Fruit fly (Drosophila melanogaster) whole organism, embryonic: ENCODE data around the gene CG7294.

Source experiments
- Abd-B ChIP-seq: fragments of 200-800 bp; sonication (Bioruptor generic); optimal IDR thresholded peaks from 2 replicates; lab custom pipeline; 2018; ENCODE audit warnings: missing biosample characterization, mild to moderate bottlenecking, missing genetic modification characterization, moderate library complexity
- CG10209 ChIP-seq: fragments of 200-800 bp; sonication (Bioruptor generic); optimal IDR thresholded peaks from 3 replicates; lab custom pipeline; 2017; ENCODE audit warnings: missing biosample characterization, mild to moderate bottlenecking, missing genetic modification characterization, missing genetic modification reagents
- CG11456 ChIP-seq: fragments of 200-800 bp; sonication (Bioruptor generic); IDR thresholded peaks from 3 replicates; pipeline ENCODE4 v1.3.6; 2022; ENCODE audit warnings: missing biosample characterization, missing genetic modification characterization
- CG11504 ChIP-seq: fragments of 200-800 bp; sonication (Bioruptor generic); optimal IDR thresholded peaks from 3 replicates; lab custom pipeline; 2019; ENCODE audit warnings: missing biosample characterization, mild to moderate bottlenecking, missing genetic modification characterization, moderate library complexity
- CG13296 ChIP-seq: fragments of 200-800 bp; sonication (Bioruptor generic); optimal IDR thresholded peaks from 3 replicates; lab custom pipeline; 2018; ENCODE audit warnings: missing biosample characterization, mild to moderate bottlenecking, missing genetic modification characterization
- CG1529 ChIP-seq: fragments of 200-800 bp; sonication (Bioruptor generic); optimal IDR thresholded peaks from 3 replicates; lab custom pipeline; 2018; ENCODE audit warnings: missing biosample characterization, missing genetic modification characterization
- CG15514 ChIP-seq: fragments of 200-800 bp; sonication (Bioruptor generic); optimal IDR thresholded peaks from 3 replicates; lab custom pipeline; 2017; ENCODE audit warnings: missing biosample characterization, missing genetic modification characterization, mild to moderate bottlenecking, moderate library complexity, missing genetic modification reagents
- CG17385 ChIP-seq: fragments of 200-800 bp; sonication (Bioruptor generic); optimal IDR thresholded peaks from 3 replicates; lab custom pipeline; 2018; ENCODE audit warnings: missing biosample characterization, mild to moderate bottlenecking, missing genetic modification characterization
- CG18262 ChIP-seq: fragments of 200-800 bp; optimal IDR thresholded peaks from 3 replicates; lab custom pipeline; 2019; ENCODE audit warnings: missing biosample characterization, mild to moderate bottlenecking, missing genetic modification characterization, moderate library complexity
- CG2120 ChIP-seq: fragments of 200-800 bp; sonication (Bioruptor generic); optimal IDR thresholded peaks from 3 replicates; lab custom pipeline; 2016; ENCODE audit warnings: missing biosample characterization, missing genetic modification characterization
- CG6813 ChIP-seq: fragments of 200-800 bp; sonication (Bioruptor generic); optimal IDR thresholded peaks from 2 replicates; lab custom pipeline; 2017; ENCODE audit warnings: missing biosample characterization, missing genetic modification characterization, mild to moderate bottlenecking, moderate library complexity, missing genetic modification reagents
- CG7271 ChIP-seq: fragments of 200-800 bp; sonication (Bioruptor generic); optimal IDR thresholded peaks from 2 replicates; lab custom pipeline; 2018; ENCODE audit warnings: missing biosample characterization, mild to moderate bottlenecking, missing genetic modification characterization, moderate library complexity
- CG7839 ChIP-seq: fragments of 200-800 bp; sonication (Bioruptor generic); optimal IDR thresholded peaks from 3 replicates; lab custom pipeline; 2018; ENCODE audit warnings: missing biosample characterization, mild to moderate bottlenecking, missing genetic modification characterization, moderate library complexity
- CG8290 ChIP-seq, 3 experiments: fragments of 200-800 bp; sonication (Bioruptor generic); optimal IDR thresholded peaks; 2 replicates each; lab custom pipeline; 2016 to 2019; ENCODE audit warnings: missing biosample characterization in 3 of 3, missing genetic modification characterization in 3 of 3, mild to moderate bottlenecking in 2 of 3, moderate library complexity in 1 of 3
- CG9437 ChIP-seq: fragments of 200-800 bp; sonication (Bioruptor generic); optimal IDR thresholded peaks from 2 replicates; lab custom pipeline; 2018; ENCODE audit warnings: missing biosample characterization, mild to moderate bottlenecking, missing genetic modification characterization
- CG9876 ChIP-seq: fragments of 200-800 bp; sonication (Bioruptor generic); optimal IDR thresholded peaks from 2 replicates; lab custom pipeline; 2016; ENCODE audit warnings: missing biosample characterization, missing genetic modification characterization
- CG9932 ChIP-seq: fragments of 200-800 bp; sonication (Bioruptor generic); IDR thresholded peaks from 2 replicates; pipeline ENCODE4 v1.3.6; 2022; ENCODE audit warnings: missing biosample characterization, missing genetic modification characterization
- Chrac-16 ChIP-seq: fragments of 200-800 bp; sonication (Bioruptor generic); optimal IDR thresholded peaks from 3 replicates; lab custom pipeline; 2016; ENCODE audit warnings: missing biosample characterization, missing genetic modification characterization
- D19A ChIP-seq: fragments of 200-800 bp; optimal IDR thresholded peaks from 3 replicates; lab custom pipeline; 2019; ENCODE audit warnings: missing biosample characterization, mild to moderate bottlenecking, missing genetic modification characterization, moderate library complexity
- D19B ChIP-seq: fragments of 200-800 bp; sonication (Bioruptor generic); optimal IDR thresholded peaks from 2 replicates; lab custom pipeline; 2017; ENCODE audit warnings: missing biosample characterization, mild to moderate bottlenecking, missing genetic modification characterization
- Hand ChIP-seq: fragments of 200-800 bp; sonication (Bioruptor generic); optimal IDR thresholded peaks from 2 replicates; lab custom pipeline; 2017; ENCODE audit warnings: mild to moderate bottlenecking, missing biosample characterization, missing genetic modification reagents, missing genetic modification characterization
- Hmx ChIP-seq: fragments of 200-800 bp; sonication (Bioruptor generic); optimal IDR thresholded peaks from 2 replicates; lab custom pipeline; 2016; ENCODE audit warnings: missing biosample characterization, missing genetic modification characterization
- Max ChIP-seq: fragments of 200-800 bp; sonication (Bioruptor generic); optimal IDR thresholded peaks from 2 replicates; lab custom pipeline; 2016; ENCODE audit warnings: missing biosample characterization, mild to moderate bottlenecking, missing genetic modification characterization
- Med ChIP-seq: fragments of 200-800 bp; sonication (Bioruptor generic); peaks from one replicate; lab custom pipeline; 2016; ENCODE audit warnings: missing biosample characterization, missing genetic modification characterization, mild to moderate bottlenecking, inconsistent platforms, moderate library complexity
- NFAT ChIP-seq: fragments of 200-800 bp; sonication (Bioruptor generic); IDR thresholded peaks from 2 replicates; pipeline ENCODE4 v1.3.6; 2022; ENCODE audit warnings: missing biosample characterization, missing genetic modification characterization
- ase ChIP-seq: fragments of 200-800 bp; sonication (Bioruptor generic); IDR thresholded peaks from 3 replicates; pipeline ENCODE4 v1.3.6; 2022; ENCODE audit warnings: missing biosample characterization, missing genetic modification characterization
- bcd ChIP-seq: fragments of 200-800 bp; sonication (Bioruptor generic); optimal IDR thresholded peaks from 2 replicates; lab custom pipeline; 2017; ENCODE audit warnings: missing biosample characterization, mild to moderate bottlenecking, missing genetic modification characterization
- chn ChIP-seq: fragments of 200-800 bp; sonication (Bioruptor generic); optimal IDR thresholded peaks from 2 replicates; lab custom pipeline; 2016; ENCODE audit warnings: missing biosample characterization, missing genetic modification characterization
- disco-r ChIP-seq: fragments of 200-800 bp; sonication (Bioruptor generic); optimal IDR thresholded peaks from 2 replicates; lab custom pipeline; 2016; ENCODE audit warnings: missing biosample characterization, missing genetic modification characterization
- dysf ChIP-seq: fragments of 200-800 bp; sonication (Bioruptor generic); IDR thresholded peaks from 3 replicates; pipeline ENCODE4 v1.3.6; 2022; ENCODE audit warnings: missing biosample characterization, missing genetic modification characterization
- ewg ChIP-seq: fragments of 200-800 bp; sonication (Bioruptor generic); optimal IDR thresholded peaks from 3 replicates; lab custom pipeline; 2017; ENCODE audit warnings: mild to moderate bottlenecking, missing biosample characterization, missing genetic modification reagents, missing genetic modification characterization
- fd96Cb ChIP-seq: fragments of 200-800 bp; sonication (Bioruptor generic); optimal IDR thresholded peaks from 2 replicates; lab custom pipeline; 2018; ENCODE audit warnings: missing biosample characterization, mild to moderate bottlenecking, missing genetic modification characterization, moderate library complexity
- gem ChIP-seq: fragments of 200-800 bp; sonication (Bioruptor generic); optimal IDR thresholded peaks from 2 replicates; lab custom pipeline; 2019; ENCODE audit warnings: missing biosample characterization, mild to moderate bottlenecking, missing genetic modification characterization, moderate library complexity
- grau ChIP-seq: fragments of 200-800 bp; optimal IDR thresholded peaks from 3 replicates; lab custom pipeline; 2019; ENCODE audit warnings: missing biosample characterization, mild to moderate bottlenecking, missing genetic modification characterization, moderate library complexity
- gro ChIP-seq: fragments of 200-800 bp; sonication (Bioruptor generic); optimal IDR thresholded peaks from 2 replicates; lab custom pipeline; 2016; ENCODE audit warnings: missing biosample characterization, missing genetic modification characterization
- jing ChIP-seq: fragments of 200-800 bp; sonication (Bioruptor generic); optimal IDR thresholded peaks from 2 replicates; lab custom pipeline; 2018; ENCODE audit warnings: missing biosample characterization, mild to moderate bottlenecking, missing genetic modification characterization
- lab ChIP-seq: fragments of 200-800 bp; sonication (Bioruptor generic); optimal IDR thresholded peaks from 3 replicates; lab custom pipeline; 2017; ENCODE audit warnings: missing biosample characterization, missing genetic modification characterization, mild to moderate bottlenecking, moderate library complexity, missing genetic modification reagents
- lilli ChIP-seq: fragments of 200-800 bp; sonication (Bioruptor generic); optimal IDR thresholded peaks from 3 replicates; lab custom pipeline; 2016; ENCODE audit warnings: missing biosample characterization, missing genetic modification characterization
- lola ChIP-seq, 3 experiments: fragments of >200 bp in 2 of 3; fragments of 200-800 bp in 1 of 3; sonication (Bioruptor generic) in 1 of 3; optimal IDR thresholded peaks; 2 replicates each; lab custom pipeline; 2017 to 2019; ENCODE audit warnings: missing biosample characterization in 3 of 3, missing genetic modification characterization in 3 of 3, mild to moderate bottlenecking in 1 of 3, moderate library complexity in 1 of 3
- lov ChIP-seq, 2 experiments: fragments of 200-800 bp in 1 of 2; fragments of >200 bp in 1 of 2; sonication (Bioruptor generic) in 1 of 2; IDR thresholded peaks in 1 of 2; optimal IDR thresholded peaks in 1 of 2; 2 replicates in 1 of 2; 3 replicates in 1 of 2; pipeline versions ENCODE4 v1.3.6 to Lab custom; 2017 to 2022; ENCODE audit warnings: missing biosample characterization in 1 of 2, missing genetic modification characterization in 1 of 2
- pho ChIP-seq: fragments of 200-800 bp; sonication (Bioruptor generic); optimal IDR thresholded peaks from 2 replicates; lab custom pipeline; 2016; ENCODE audit warnings: missing biosample characterization, missing genetic modification characterization
- salm ChIP-seq: fragments of 200-800 bp; sonication (Bioruptor generic); optimal IDR thresholded peaks from 2 replicates; lab custom pipeline; 2018; ENCODE audit warnings: missing biosample characterization, mild to moderate bottlenecking, missing genetic modification characterization
- sens ChIP-seq: fragments of 200-800 bp; sonication (Bioruptor generic); peaks from one replicate; lab custom pipeline; 2016; ENCODE audit warnings: missing biosample characterization, missing genetic modification characterization
- sisA ChIP-seq: fragments of 200-800 bp; sonication (Bioruptor generic); IDR thresholded peaks from 2 replicates; pipeline ENCODE4 v1.3.6; 2022; ENCODE audit warnings: missing biosample characterization, missing genetic modification characterization
- sob ChIP-seq: fragments of 200-800 bp; sonication (Bioruptor generic); IDR thresholded peaks from 2 replicates; pipeline ENCODE4 v1.3.6; 2022; ENCODE audit warnings: missing biosample characterization, missing genetic modification characterization
- stwl ChIP-seq: fragments of 200-800 bp; sonication (Bioruptor generic); optimal IDR thresholded peaks from 3 replicates; lab custom pipeline; 2018; ENCODE audit warnings: missing biosample characterization, mild to moderate bottlenecking, missing genetic modification characterization, moderate library complexity
- toy ChIP-seq: fragments of 200-800 bp; sonication (Bioruptor generic); IDR thresholded peaks from 2 replicates; pipeline ENCODE4 v1.3.6; 2022; ENCODE audit warnings: missing biosample characterization, missing genetic modification characterization
- vnd ChIP-seq: fragments of 200-800 bp; sonication (Bioruptor generic); IDR thresholded peaks from 3 replicates; pipeline ENCODE4 v1.3.6; 2022; ENCODE audit warnings: missing biosample characterization, missing genetic modification characterization; ENCODE audit not compliant: partially characterized antibody
- vvl ChIP-seq: fragments of 200-800 bp; sonication (Bioruptor generic); IDR thresholded peaks from 2 replicates; pipeline ENCODE4 v1.3.6; 2022; ENCODE audit warnings: missing biosample characterization, missing genetic modification characterization

The CG7294 gene

DNA sequence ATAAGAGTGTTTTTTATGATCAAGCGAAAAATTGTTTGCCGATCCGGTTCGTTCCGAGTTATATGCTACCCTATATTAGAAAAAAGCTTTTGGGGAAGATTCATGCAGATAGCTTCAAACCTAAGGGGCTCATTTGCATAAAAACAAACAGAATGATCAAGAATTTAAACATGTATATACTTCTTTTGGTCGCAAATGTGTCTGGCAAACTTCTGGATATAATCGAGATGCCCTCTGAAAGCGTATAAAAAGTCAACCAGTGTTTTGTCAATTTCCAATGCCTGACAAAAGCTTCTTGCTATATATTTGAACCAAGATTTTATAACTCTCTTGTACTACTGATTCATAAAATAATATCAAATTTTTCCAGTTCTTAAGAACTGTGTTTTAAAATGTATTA lies 3.4 kb downstream of the CG7294 start:
- TF ChIP-seq CG6813 (no peak), lab (no peak), CG15514 (GFP tag; lab: Kevin White, UChicago) (peak; percentile 6), disco-r (no peak), gro (GFP tag; lab: Kevin White, UChicago) (no peak), vvl (peak; percentile 72), sens (GFP tag; lab: Kevin White, UChicago) (peak; percentile 65), CG1529 (GFP tag; lab: Kevin White, UChicago) (no peak), NFAT (peak; percentile 18), toy (GFP tag; lab: Robert Waterston, UW) (no peak), Abd-B (GFP tag; lab: Kevin White, UChicago) (peak; percentile 33), Hmx (GFP tag; lab: Kevin White, UChicago) (no peak), CG8290 (GFP tag; optimal IDR thresholded peaks at IDR 0.05; lab: Kevin White, UChicago) (peak; percentile 13), CG8290 (tag; optimal IDR thresholded peaks at IDR 0.05; lab: Kevin White, UChicago) (peak in 1 of 2 experiments; percentile 16), gem (peak; percentile 30), CG13296 (GFP tag; lab: Kevin White, UChicago) (no peak), D19A (tag; lab: Kevin White, UChicago) (peak; percentile 60), grau (tag; lab: Kevin White, UChicago) (peak; percentile 18), lilli (GFP tag; lab: Kevin White, UChicago) (peak; percentile 4), CG2120 (GFP tag; lab: Kevin White, UChicago) (peak; percentile 40), CG9932 (GFP tag; lab: Robert Waterston, UW) (peak; percentile 67), CG7839 (peak; percentile 26), vnd (GFP tag; lab: Robert Waterston, UW) (0 out of 3 replicates have a peak, but pooled peaks have one; percentile 29), ase (GFP tag; lab: Robert Waterston, UW) (no peak), fd96Cb (peak; percentile 4), ewg (no peak), CG17385 (no peak), Chrac-16 (GFP tag; lab: Kevin White, UChicago) (no peak), pho (GFP tag; lab: Kevin White, UChicago) (peak; percentile 17), CG9437 (GFP tag; lab: Kevin White, UChicago) (peak; percentile 23), salm (tag; lab: Kevin White, UChicago) (no peak), sisA (GFP tag; lab: Robert Waterston, UW) (peak; percentile 26; the same call in 1 of the 2 replicates), CG11456 (no peak), dysf (GFP tag; lab: Robert Waterston, UW) (0 out of 3 replicates have a peak, but pooled peaks have one; percentile 14), Med (peak; percentile 62), lola (GFP tag; optimal IDR thresholded peaks at IDR 0.05; lab: Kevin White, UChicago) (no peak), chn (no peak), lov (optimal IDR thresholded peaks at IDR 0.05; lab: Kevin White, UChicago) (no peak), lov (GFP tag; IDR thresholded peaks at IDR 0.05; lab: Robert Waterston, UW) (no peak), CG9876 (GFP tag; lab: Kevin White, UChicago) (no peak), CG10209 (GFP tag; lab: Kevin White, UChicago) (peak; percentile 5), sob (GFP tag; lab: Robert Waterston, UW) (no peak), Max (GFP tag; lab: Kevin White, UChicago) (no peak), jing (GFP tag; lab: Kevin White, UChicago) (no peak), CG11504 (tag; lab: Kevin White, UChicago) (peak; percentile 47), D19B (GFP tag; lab: Kevin White, UChicago) (peak; percentile 79), CG18262 (tag; lab: Kevin White, UChicago) (peak; percentile 9), CG7271 (tag; lab: Kevin White, UChicago) (no peak), stwl (tag; lab: Kevin White, UChicago) (peak; percentile 77), bcd (GFP tag; lab: Kevin White, UChicago) (no peak), Hand (GFP tag; lab: Kevin White, UChicago) (no peak)
